Worm (Caenorhabditis elegans): ENCODE measurements around the gene fbxc-15.
"Not testable (repeated sequence)": the region's sequence is repeated elsewhere in the genome, so short reads cannot be mapped to it uniquely, and the experiment has no call there.

The fbxc-15 gene

DNA sequence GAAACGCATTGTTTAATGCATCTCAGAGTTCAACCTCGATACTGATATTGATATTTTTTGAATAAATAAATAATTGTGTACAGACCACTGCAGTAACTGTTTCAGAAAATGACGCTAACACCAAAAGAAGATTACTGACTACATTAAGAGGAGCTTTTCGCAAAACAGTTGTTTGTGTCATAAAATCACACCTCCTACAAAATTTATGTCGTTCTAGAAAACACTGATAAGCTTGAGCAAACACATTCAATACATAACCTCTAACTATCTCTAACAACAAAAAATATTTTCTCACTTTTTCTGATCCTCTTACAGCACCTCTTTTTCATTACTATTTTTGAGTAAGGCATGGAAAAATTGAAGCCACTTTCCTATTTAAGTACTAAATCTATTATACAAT is 24.6 kb upstream of the fbxc-15 start, which contains the start of gene fbxc-7:
Gene fbxc-7, plus strand, starts transcription at position 301 of the 400 bp plus-strand sequence.
- not testable (repeated sequence) for TF ChIP-seq ztf-23 (GFP tag; IDR thresholded peaks at IDR 0.05); T22C8.4 (GFP tag; IDR thresholded peaks at IDR 0.05); klf-2 (GFP tag; conservative IDR thresholded peaks at IDR 0.05)

DNA sequence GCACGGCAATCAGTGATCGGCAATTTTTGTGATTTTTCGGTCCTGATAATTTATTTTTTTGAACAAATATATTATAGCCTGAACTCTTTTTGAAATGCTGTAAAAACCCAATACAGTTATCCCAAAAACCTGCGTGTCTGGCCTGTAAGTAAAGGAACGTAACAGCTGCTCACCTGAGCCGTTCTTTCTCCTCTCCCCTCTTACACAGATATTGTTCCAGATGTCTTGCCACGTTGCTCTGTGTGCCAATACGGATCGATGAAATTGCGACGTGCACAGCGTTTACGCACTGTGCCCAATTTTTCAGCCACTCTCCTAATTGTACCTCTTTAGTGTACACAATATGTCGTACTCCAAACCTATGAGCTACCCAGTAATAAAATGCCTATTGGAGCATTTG is 20.6 kb upstream of the fbxc-15 start, which contains the start of gene sdz-4:
Gene sdz-4, plus strand, starts transcription at position 301 of the 400 bp plus-strand sequence.
- no peak for TF ChIP-seq ztf-23 (GFP tag; IDR thresholded peaks at IDR 0.05)
- no peak for TF ChIP-seq klf-2 (GFP tag; conservative IDR thresholded peaks at IDR 0.05)
- TF ChIP-seq ref-1 (GFP tag; conservative IDR thresholded peaks at IDR 0.05): no peak
- no peak for TF ChIP-seq T22C8.4 (GFP tag; IDR thresholded peaks at IDR 0.05)
- no peak for TF ChIP-seq ztf-29 (GFP tag; IDR thresholded peaks at IDR 0.05)
- TF ChIP-seq flt-1 (GFP tag; IDR thresholded peaks at IDR 0.05): no peak
- no peak for TF ChIP-seq med-1 (GFP tag; optimal IDR thresholded peaks at IDR 0.05; ENCODE audit: insufficient read depth)
- TF ChIP-seq tab-1 (GFP tag; IDR thresholded peaks at IDR 0.05): no peak
- no peak for TF ChIP-seq cog-1 (tag; optimal IDR thresholded peaks at IDR 0.05)

DNA sequence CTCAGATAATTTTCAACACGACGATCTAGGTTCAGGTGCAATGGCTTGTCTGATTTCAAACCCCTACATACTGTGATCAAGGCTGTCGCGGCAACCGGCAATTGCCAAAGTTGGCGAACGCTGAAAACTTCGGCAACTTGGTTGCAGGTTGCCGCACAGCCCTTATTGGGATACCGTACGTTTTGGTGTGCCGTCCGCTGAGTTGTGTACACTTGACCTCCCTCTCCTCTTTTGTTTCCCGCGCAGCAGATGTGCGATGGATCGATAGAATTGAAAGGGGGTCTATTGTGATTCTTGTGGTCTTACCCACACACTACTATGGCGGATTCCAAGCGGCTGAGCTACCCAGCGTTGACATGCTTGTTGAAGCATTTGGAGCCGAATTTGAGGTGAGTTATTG is 19.0 kb upstream of the fbxc-15 start, which contains the start of the genes C32B5.18 and C32B5.7:
Gene C32B5.18, plus strand, starts transcription at position 301 of the 400 bp plus-strand sequence.
Gene C32B5.7, plus strand, starts transcription at position 311 of the 400 bp plus-strand sequence.
- no peak for TF ChIP-seq klf-2 (GFP tag; conservative IDR thresholded peaks at IDR 0.05)
- TF ChIP-seq T22C8.4 (GFP tag; IDR thresholded peaks at IDR 0.05): no peak
- TF ChIP-seq flt-1 (GFP tag; IDR thresholded peaks at IDR 0.05): no peak
- TF ChIP-seq ztf-23 (GFP tag; IDR thresholded peaks at IDR 0.05): no peak
- no peak for TF ChIP-seq ztf-29 (GFP tag; IDR thresholded peaks at IDR 0.05)

DNA sequence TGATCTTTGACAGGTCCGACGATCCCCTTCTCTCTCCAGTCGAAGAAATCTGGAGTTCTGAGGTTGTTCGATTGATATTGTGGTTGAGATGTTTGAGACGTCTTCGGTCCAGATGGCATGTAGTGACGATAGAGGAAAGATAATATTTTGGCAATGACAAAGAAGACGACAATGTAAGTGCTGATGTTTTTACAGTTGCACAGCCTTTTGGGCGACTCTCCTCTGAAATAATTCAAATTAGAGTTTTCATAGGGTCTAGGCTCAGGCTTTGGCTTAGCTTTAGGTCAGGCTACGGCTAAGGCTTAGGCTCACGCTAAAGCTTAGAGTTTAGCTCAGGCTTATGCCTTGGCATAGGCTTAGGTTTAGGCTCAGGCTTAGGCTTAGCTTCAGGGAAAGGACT is 17.3 kb upstream of the fbxc-15 start, which contains the start of gene C32B5.13:
Gene C32B5.13, minus strand, starts transcription at position 101 of the 400 bp plus-strand sequence.
- no peak for TF ChIP-seq med-1 (GFP tag; optimal IDR thresholded peaks at IDR 0.05; ENCODE audit: insufficient read depth)
- no peak for TF ChIP-seq tab-1 (GFP tag; IDR thresholded peaks at IDR 0.05)
- TF ChIP-seq ztf-29 (GFP tag; IDR thresholded peaks at IDR 0.05): no peak
- no peak for TF ChIP-seq ref-1 (GFP tag; conservative IDR thresholded peaks at IDR 0.05)
- no peak for TF ChIP-seq T22C8.4 (GFP tag; IDR thresholded peaks at IDR 0.05)
- no peak for TF ChIP-seq cog-1 (tag; optimal IDR thresholded peaks at IDR 0.05)
- no peak for TF ChIP-seq klf-2 (GFP tag; conservative IDR thresholded peaks at IDR 0.05)
- TF ChIP-seq ztf-23 (GFP tag; IDR thresholded peaks at IDR 0.05): no peak
- no peak for TF ChIP-seq flt-1 (GFP tag; IDR thresholded peaks at IDR 0.05)

DNA sequence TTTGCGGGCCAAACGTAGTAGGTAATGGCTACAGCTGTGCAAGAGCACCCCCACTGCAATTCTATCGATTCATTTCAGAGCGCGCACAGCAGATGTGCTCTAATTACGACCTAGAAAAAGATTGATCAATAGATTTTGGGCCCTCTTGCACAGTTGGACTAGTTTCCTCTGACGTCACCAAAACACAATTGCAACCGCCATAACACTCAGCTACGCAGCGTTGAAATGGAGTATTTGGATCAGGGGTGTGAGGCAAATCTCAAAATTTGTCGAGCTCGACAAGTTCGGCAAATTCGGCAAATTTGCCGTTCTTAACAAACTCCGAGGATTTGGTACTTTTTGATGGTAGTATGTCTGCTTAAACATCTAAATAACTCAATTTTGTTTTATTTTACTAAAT is 12.3 kb upstream of the fbxc-15 start, which contains the start of gene fbxc-18:
Gene fbxc-18, minus strand, starts transcription at position 101 of the 400 bp plus-strand sequence.
- TF ChIP-seq ztf-29 (GFP tag; IDR thresholded peaks at IDR 0.05); tab-1 (GFP tag; IDR thresholded peaks at IDR 0.05); ref-1 (GFP tag; conservative IDR thresholded peaks at IDR 0.05): not testable (repeated sequence)

DNA sequence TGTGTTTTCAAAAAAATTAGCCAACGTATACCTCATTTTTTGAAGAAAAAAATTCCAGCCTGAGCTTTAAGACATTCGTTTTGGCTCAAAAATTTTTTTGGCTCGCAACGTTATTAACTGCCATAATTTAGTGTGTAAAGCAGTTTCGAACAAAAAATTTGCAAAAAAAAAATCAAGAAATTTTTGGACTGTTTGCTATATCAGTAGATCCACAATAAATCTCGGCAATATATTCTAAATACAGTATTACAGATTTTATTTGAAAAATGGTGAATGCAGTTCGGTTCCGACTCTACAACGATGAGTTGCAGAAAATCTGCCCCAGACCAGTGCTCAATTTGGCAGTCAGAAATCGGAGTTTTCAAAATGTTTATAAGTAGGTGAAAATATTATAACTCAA is 11.1 kb upstream of the fbxc-15 start, which contains the start of gene C32B5.6:
Gene C32B5.6, plus strand, starts transcription at position 301 of the 400 bp plus-strand sequence.
- TF ChIP-seq ztf-29 (GFP tag; IDR thresholded peaks at IDR 0.05); klf-2 (GFP tag; conservative IDR thresholded peaks at IDR 0.05); ztf-23 (GFP tag; IDR thresholded peaks at IDR 0.05): not testable (repeated sequence)

DNA sequence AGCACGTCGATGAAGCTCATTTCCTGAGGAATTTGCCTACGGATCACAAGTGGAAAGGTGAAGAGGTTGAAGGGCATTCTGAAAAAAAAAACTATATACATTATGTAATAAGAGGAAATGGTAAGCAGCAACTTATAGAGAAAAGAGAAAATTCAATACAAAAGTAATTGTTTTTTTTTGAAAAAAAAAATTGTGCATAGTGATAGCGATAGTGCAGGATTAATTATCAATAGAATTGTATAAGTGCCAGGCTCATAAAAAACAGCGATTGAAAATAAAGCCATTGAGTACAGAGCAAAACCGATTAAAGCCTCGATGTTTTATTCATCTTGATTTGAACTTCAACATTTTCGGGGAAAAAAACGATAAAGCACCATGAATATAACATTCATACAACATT is 6.4 kb upstream of the fbxc-15 start, which contains the start of gene C32B5.15:
Gene C32B5.15, minus strand, starts transcription at position 101 of the 400 bp plus-strand sequence.
- TF ChIP-seq klf-2 (GFP tag; conservative IDR thresholded peaks at IDR 0.05) (no peak), ref-1 (GFP tag; conservative IDR thresholded peaks at IDR 0.05) (no peak), tab-1 (GFP tag; IDR thresholded peaks at IDR 0.05) (no peak), flt-1 (GFP tag; IDR thresholded peaks at IDR 0.05) (no peak), T22C8.4 (GFP tag; IDR thresholded peaks at IDR 0.05) (no peak)

DNA sequence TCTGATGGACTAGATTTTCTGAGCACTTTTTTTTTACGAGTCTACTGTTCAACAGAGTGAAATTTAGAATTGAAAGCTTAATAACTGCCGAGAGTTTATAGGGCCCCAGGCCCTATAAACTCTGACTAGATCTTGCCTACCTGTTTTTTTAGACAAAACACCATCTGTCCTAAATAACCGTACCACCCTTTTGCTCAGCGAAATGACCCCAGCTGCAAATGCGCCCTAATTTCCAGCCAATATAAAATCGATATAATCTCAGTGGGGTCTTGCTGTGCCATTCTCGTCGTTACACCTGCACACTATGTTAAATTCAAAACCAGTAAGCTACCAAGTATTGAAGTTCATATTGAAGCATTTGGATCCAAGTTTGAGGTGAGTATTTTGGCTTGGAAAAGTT is 5.2 kb upstream of the fbxc-15 start, which contains the start of gene fbxc-14:
Gene fbxc-14, plus strand, starts transcription at position 301 of the 400 bp plus-strand sequence.
- TF ChIP-seq flt-1 (GFP tag; IDR thresholded peaks at IDR 0.05) (no peak), klf-2 (GFP tag; conservative IDR thresholded peaks at IDR 0.05) (no peak), cog-1 (tag; optimal IDR thresholded peaks at IDR 0.05) (no peak), med-1 (GFP tag; optimal IDR thresholded peaks at IDR 0.05; ENCODE audit: insufficient read depth) (no peak), ref-1 (GFP tag; conservative IDR thresholded peaks at IDR 0.05) (no peak), ztf-29 (GFP tag; IDR thresholded peaks at IDR 0.05) (no peak), T22C8.4 (GFP tag; IDR thresholded peaks at IDR 0.05) (no peak), tab-1 (GFP tag; IDR thresholded peaks at IDR 0.05) (no peak), ztf-23 (GFP tag; IDR thresholded peaks at IDR 0.05) (no peak)

DNA sequence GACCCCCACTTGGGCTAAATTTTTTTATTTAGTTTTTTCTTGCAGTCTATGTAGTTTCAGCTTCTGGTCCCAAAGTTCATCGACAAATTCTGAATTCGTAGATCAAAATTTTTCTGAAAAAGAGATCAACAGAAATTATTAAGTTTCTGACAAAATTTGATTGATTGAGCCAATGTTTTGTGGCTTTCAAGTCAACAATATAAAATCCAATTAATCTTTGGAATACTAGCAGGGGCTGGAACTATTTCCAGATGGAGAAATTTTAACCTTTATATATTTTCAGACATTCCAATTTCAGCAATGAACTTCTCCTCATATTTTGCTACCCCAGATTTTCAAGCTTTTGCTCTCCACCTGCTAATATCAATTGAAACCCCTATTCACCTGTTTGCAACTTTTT is 3.6 kb downstream of the fbxc-15 start, which contains the start of gene srh-274:
Gene srh-274, plus strand, starts transcription at position 301 of the 400 bp plus-strand sequence.
- TF ChIP-seq ztf-23 (GFP tag; IDR thresholded peaks at IDR 0.05) (no peak), flt-1 (GFP tag; IDR thresholded peaks at IDR 0.05) (no peak), ref-1 (GFP tag; conservative IDR thresholded peaks at IDR 0.05) (no peak), klf-2 (GFP tag; conservative IDR thresholded peaks at IDR 0.05) (no peak), T22C8.4 (GFP tag; IDR thresholded peaks at IDR 0.05) (no peak), cog-1 (tag; optimal IDR thresholded peaks at IDR 0.05) (no peak), tab-1 (GFP tag; IDR thresholded peaks at IDR 0.05) (no peak), ztf-29 (GFP tag; IDR thresholded peaks at IDR 0.05) (no peak), med-1 (GFP tag; optimal IDR thresholded peaks at IDR 0.05; ENCODE audit: insufficient read depth) (no peak)

DNA sequence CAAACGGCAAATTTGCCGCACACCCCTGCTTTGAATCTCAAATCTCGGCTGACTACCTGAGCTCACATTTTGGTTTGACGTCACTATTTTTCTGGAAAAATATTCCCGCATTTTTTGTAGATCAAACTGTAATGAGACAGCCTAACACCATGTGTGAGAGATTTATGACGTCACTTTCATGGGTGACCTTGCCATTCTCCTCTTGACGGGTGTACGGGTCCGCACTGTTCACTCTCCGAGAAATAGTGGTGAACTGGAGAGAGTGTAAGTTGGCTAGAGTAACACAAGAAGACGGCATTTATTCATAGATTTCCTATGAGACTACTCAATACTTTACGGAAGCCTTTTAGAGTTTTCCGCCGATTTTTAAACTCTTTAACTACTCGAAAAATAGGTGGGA is 6.5 kb downstream of the fbxc-15 start, which contains the start of gene fbxc-40:
Gene fbxc-40, plus strand, starts transcription at position 301 of the 400 bp plus-strand sequence.
- TF ChIP-seq cog-1 (tag; optimal IDR thresholded peaks at IDR 0.05); ref-1 (GFP tag; conservative IDR thresholded peaks at IDR 0.05); flt-1 (GFP tag; IDR thresholded peaks at IDR 0.05): not testable (repeated sequence)

Measured in whole organism, midembryonic.